Worm (Caenorhabditis elegans) whole organism, L3 larva: ENCODE measurements around the gene F47G9.6.

Experiments
- lin-39 ChIP-seq: fragments of 150-350 bp; optimal IDR thresholded peaks from 2 replicates; lab custom pipeline; 2018; ENCODE audit warnings: missing biosample characterization, missing genetic modification reagents, missing genetic modification characterization
- nhr-25 ChIP-seq: sonication (generic microtip); optimal IDR thresholded peaks from 2 replicates; lab custom pipeline; 2017; ENCODE audit warnings: missing biosample characterization, missing genetic modification characterization

Gene F47G9.6

ce11 chrV:11379341-11379740 lies 50.1 kb downstream of the F47G9.6 start:
- TF ChIP-seq nhr-25 (tag; lab: Kevin White, UChicago) (no peak), lin-39 (tag; lab: Kevin White, UChicago) (peak; percentile 38)
